Fruit fly (Drosophila melanogaster) whole organism, wandering third instar larva: ENCODE measurements around the gene Arts.

Experiments used
- Abd-B ChIP-seq: fragments of >200 bp; optimal IDR thresholded peaks from 2 replicates; lab custom pipeline; 2017; ENCODE audit warnings: missing biosample characterization, missing genetic modification characterization
- CG32264 ChIP-seq: fragments of 200-800 bp; sonication (Bioruptor generic); optimal IDR thresholded peaks from 2 replicates; lab custom pipeline; 2016; ENCODE audit warnings: missing biosample characterization, missing genetic modification characterization
- CG9705 ChIP-seq: fragments of 200-800 bp; sonication (Bioruptor generic); optimal IDR thresholded peaks from 2 replicates; lab custom pipeline; 2018; ENCODE audit warnings: missing biosample characterization, mild to moderate bottlenecking, missing genetic modification characterization
- CrebA ChIP-seq: fragments of 200-800 bp; sonication (Bioruptor generic); optimal IDR thresholded peaks from 2 replicates; lab custom pipeline; 2016; ENCODE audit warnings: missing biosample characterization, mild to moderate bottlenecking, missing genetic modification characterization, borderline replicate concordance
- Dfd ChIP-seq: fragments of >200 bp; optimal IDR thresholded peaks from 2 replicates; lab custom pipeline; 2017; ENCODE audit warnings: missing biosample characterization, missing genetic modification characterization
- Dif ChIP-seq: fragments of 200-275, 200-300 bp; sonication (Bioruptor generic); optimal IDR thresholded peaks from 2 replicates; lab custom pipeline; 2018; ENCODE audit warnings: missing biosample characterization, missing genetic modification characterization; ENCODE audit not compliant: partially characterized antibody
- GATAd ChIP-seq: sonication (Bioruptor generic); optimal IDR thresholded peaks from 2 replicates; lab custom pipeline; 2016; ENCODE audit warnings: missing biosample characterization, missing genetic modification characterization
- HLH106 ChIP-seq: fragments of 200-800 bp; optimal IDR thresholded peaks from 3 replicates; lab custom pipeline; 2019; ENCODE audit warnings: missing biosample characterization, mild to moderate bottlenecking, missing genetic modification characterization, moderate library complexity
- Hnf4 ChIP-seq: fragments of 200-800 bp; sonication (Bioruptor generic); optimal IDR thresholded peaks from 2 replicates; lab custom pipeline; 2016; ENCODE audit warnings: missing biosample characterization, mild to moderate bottlenecking, missing genetic modification characterization
- Hr78 ChIP-seq: fragments of >200 bp; optimal IDR thresholded peaks from 2 replicates; lab custom pipeline; 2017; ENCODE audit warnings: missing biosample characterization, missing genetic modification characterization
- Hr83 ChIP-seq: fragments of 200-300 bp; sonication (Bioruptor generic); optimal IDR thresholded peaks from 2 replicates; lab custom pipeline; 2016; ENCODE audit warnings: missing biosample characterization, mild to moderate bottlenecking, missing genetic modification characterization, moderate library complexity; ENCODE audit not compliant: poor library complexity, severe bottlenecking
- Jra ChIP-seq: sonication (Bioruptor generic); optimal IDR thresholded peaks from 2 replicates; lab custom pipeline; 2016; ENCODE audit warnings: missing biosample characterization, missing genetic modification characterization
- Mio ChIP-seq: sonication (Bioruptor generic); optimal IDR thresholded peaks from 2 replicates; lab custom pipeline; 2016; ENCODE audit warnings: missing biosample characterization, missing genetic modification characterization
- Myc ChIP-seq: fragments of >200 bp; optimal IDR thresholded peaks from 2 replicates; lab custom pipeline; 2017
- N ChIP-seq: fragments of >200 bp; optimal IDR thresholded peaks from 2 replicates; lab custom pipeline; 2018; ENCODE audit warnings: missing biosample characterization, missing external identifiers, missing genetic modification characterization
- OdsH ChIP-seq: fragments of 200-800 bp; sonication (Bioruptor generic); optimal IDR thresholded peaks from 2 replicates; lab custom pipeline; 2016; ENCODE audit warnings: missing biosample characterization, mild to moderate bottlenecking, missing genetic modification characterization
- Rel ChIP-seq, 2 experiments: fragments of 200-800 bp; sonication (Bioruptor generic) in 1 of 2; optimal IDR thresholded peaks; 2 replicates in 1 of 2; 3 replicates in 1 of 2; lab custom pipeline; 2016 to 2019; ENCODE audit warnings: mild to moderate bottlenecking in 2 of 2, missing biosample characterization in 2 of 2, missing genetic modification characterization in 2 of 2, moderate library complexity in 1 of 2
- Sp1 ChIP-seq: fragments of 200-800 bp; sonication (Bioruptor generic); optimal IDR thresholded peaks from 3 replicates; lab custom pipeline; 2019; ENCODE audit warnings: missing biosample characterization, mild to moderate bottlenecking, missing genetic modification characterization, moderate library complexity
- Vsx2 ChIP-seq: fragments of 200-300, 225-300 bp; sonication (Bioruptor generic); optimal IDR thresholded peaks from 2 replicates; lab custom pipeline; 2018; ENCODE audit warnings: missing biosample characterization, missing genetic modification characterization; ENCODE audit not compliant: partially characterized antibody
- br ChIP-seq: fragments of 200-800 bp; sonication (Bioruptor generic); optimal IDR thresholded peaks from 2 replicates; lab custom pipeline; 2016; ENCODE audit warnings: missing biosample characterization, missing genetic modification characterization
- brk ChIP-seq: fragments of 200-800 bp; sonication (Bioruptor generic); optimal IDR thresholded peaks from 2 replicates; lab custom pipeline; 2016; ENCODE audit warnings: missing biosample characterization, mild to moderate bottlenecking, missing genetic modification characterization
- dl ChIP-seq, 2 experiments: fragments of 175-275, 200-275 bp in 1 of 2; fragments of 200-275 bp in 1 of 2; sonication (Bioruptor generic); optimal IDR thresholded peaks; lab custom pipeline; 2018; ENCODE audit warnings: mild to moderate bottlenecking in 2 of 2, missing biosample characterization in 2 of 2, missing genetic modification characterization in 2 of 2, moderate library complexity in 2 of 2; ENCODE audit not compliant: partially characterized antibody in 2 of 2, insufficient read depth in 1 of 2
- dmrt93B ChIP-seq: fragments of 200-800 bp; sonication (Bioruptor generic); optimal IDR thresholded peaks from 2 replicates; lab custom pipeline; 2018; ENCODE audit warnings: missing biosample characterization, mild to moderate bottlenecking, missing genetic modification characterization
- dsf ChIP-seq: sonication (Bioruptor generic); optimal IDR thresholded peaks from 2 replicates; lab custom pipeline; 2016; ENCODE audit warnings: missing biosample characterization, missing genetic modification characterization, borderline replicate concordance
- ey ChIP-seq: fragments of 200-800 bp; sonication (Bioruptor generic); optimal IDR thresholded peaks from 2 replicates; lab custom pipeline; 2016; ENCODE audit warnings: missing biosample characterization, missing genetic modification characterization
- foxo ChIP-seq, 2 experiments: fragments of 200-800 bp; sonication (Bioruptor generic); optimal IDR thresholded peaks; 2 replicates in 1 of 2; 3 replicates in 1 of 2; lab custom pipeline; 2016 to 2017; ENCODE audit warnings: missing biosample characterization in 2 of 2, missing genetic modification characterization in 2 of 2
- fru ChIP-seq: fragments of 200-800 bp; sonication (Bioruptor generic); optimal IDR thresholded peaks from 3 replicates; lab custom pipeline; 2016; ENCODE audit warnings: missing biosample characterization, mild to moderate bottlenecking, missing genetic modification characterization
- h ChIP-seq: fragments of 200-800 bp; sonication (Bioruptor generic); optimal IDR thresholded peaks from 3 replicates; lab custom pipeline; 2016; ENCODE audit warnings: missing biosample characterization, mild to moderate bottlenecking, missing genetic modification characterization
- jim ChIP-seq: fragments of 175-275, 200-325 bp; sonication (Bioruptor generic); optimal IDR thresholded peaks from 2 replicates; lab custom pipeline; 2016; ENCODE audit warnings: missing biosample characterization, mild to moderate bottlenecking, missing genetic modification characterization
- lola ChIP-seq: fragments of >200 bp; optimal IDR thresholded peaks from 2 replicates; lab custom pipeline; 2017; ENCODE audit warnings: missing biosample characterization, missing genetic modification characterization
- pan ChIP-seq: fragments of >200 bp; optimal IDR thresholded peaks from 2 replicates; lab custom pipeline; 2017
- psq ChIP-seq: fragments of 200-800 bp; sonication (Bioruptor generic); optimal IDR thresholded peaks from 3 replicates; lab custom pipeline; 2017; ENCODE audit warnings: missing biosample characterization, mild to moderate bottlenecking, missing genetic modification characterization, moderate library complexity
- rgr ChIP-seq: fragments of 200-800 bp; sonication (Bioruptor generic); optimal IDR thresholded peaks from 3 replicates; lab custom pipeline; 2016; ENCODE audit warnings: missing biosample characterization, mild to moderate bottlenecking, missing genetic modification characterization
- sage ChIP-seq: fragments of 200-800 bp; sonication (Bioruptor generic); optimal IDR thresholded peaks from 2 replicates; lab custom pipeline; 2016; ENCODE audit warnings: missing biosample characterization, mild to moderate bottlenecking, missing genetic modification characterization
- sv ChIP-seq: fragments of 200-800 bp; sonication (Bioruptor generic); optimal IDR thresholded peaks from 3 replicates; lab custom pipeline; 2016; ENCODE audit warnings: missing biosample characterization, missing genetic modification characterization
- tai ChIP-seq: sonication (Bioruptor generic); optimal IDR thresholded peaks from 2 replicates; lab custom pipeline; 2016; ENCODE audit warnings: missing biosample characterization, missing genetic modification characterization
- usp ChIP-seq: fragments of >200 bp; optimal IDR thresholded peaks from 2 replicates; lab custom pipeline; 2017; ENCODE audit warnings: missing biosample characterization, missing genetic modification characterization
- woc ChIP-seq: sonication (Bioruptor generic); optimal IDR thresholded peaks from 2 replicates; lab custom pipeline; 2016; ENCODE audit warnings: missing biosample characterization, mild to moderate bottlenecking, missing genetic modification characterization

Arts gene

dm6 chr3L:16610201-16610600 is 7.5 kb downstream of the Arts start, which contains the start of gene Prosbeta6:
Gene Prosbeta6, minus strand, starts transcription at chr3L:16610418.
- TF ChIP-seq brk (GFP tag; lab: Kevin White, UChicago), result peak; percentile 25
- TF ChIP-seq dmrt93B (GFP tag; lab: Kevin White, UChicago), result no peak
- TF ChIP-seq OdsH (GFP tag; lab: Kevin White, UChicago), result no peak

dm6 chr3L:16612152-16612551 is 9.5 kb downstream of the Arts start, which contains the start of gene CG4101:
Gene CG4101, plus strand, starts transcription at chr3L:16612486.
- TF ChIP-seq CrebA (GFP tag; lab: Kevin White, UChicago) (no peak), fru (GFP tag; lab: Kevin White, UChicago) (peak; percentile 84), jim (GFP tag; lab: Kevin White, UChicago) (no peak), CG32264 (GFP tag; lab: Kevin White, UChicago) (peak; percentile 62), N (GFP tag; lab: Kevin White, UChicago) (no peak), Vsx2 (GFP tag; lab: Kevin White, UChicago) (no peak), HLH106 (peak; percentile 85), h (GFP tag; lab: Kevin White, UChicago) (peak; percentile 90), ey (GFP tag; lab: Kevin White, UChicago) (peak; percentile 85), Jra (GFP tag; lab: Kevin White, UChicago) (peak; percentile 89), psq (GFP tag; lab: Kevin White, UChicago) (peak; percentile 74), lola (GFP tag; lab: Kevin White, UChicago) (no peak), brk (GFP tag; lab: Kevin White, UChicago) (peak; percentile 90), Dif (no peak), GATAd (GFP tag; lab: Kevin White, UChicago) (peak; percentile 77), Rel (GFP tag; optimal IDR thresholded peaks at IDR 0.05; lab: Kevin White, UChicago) (no peak), Rel (tag; optimal IDR thresholded peaks at IDR 0.05; lab: Kevin White, UChicago) (peak; percentile 61), dmrt93B (GFP tag; lab: Kevin White, UChicago) (peak; percentile 54), woc (GFP tag; lab: Kevin White, UChicago) (peak; percentile 79), Dfd (GFP tag; lab: Kevin White, UChicago) (no peak), pan (lab: Kevin White, UChicago) (no peak), rgr (GFP tag; lab: Kevin White, UChicago) (peak; percentile 87), Hr78 (GFP tag; lab: Kevin White, UChicago) (no peak), foxo (GFP tag; optimal IDR thresholded peaks at IDR 0.05; lab: Kevin White, UChicago) (peak; percentile 51 to 88), CG9705 (GFP tag; lab: Kevin White, UChicago) (peak; percentile 75), dsf (peak; percentile 77), dl (GFP tag; optimal IDR thresholded peaks at IDR 0.05; lab: Kevin White, UChicago; ENCODE audit: insufficient read depth in 1 of 2, partially characterized antibody in 2 of 2) (no peak), Mio (GFP tag; lab: Kevin White, UChicago) (peak; percentile 6), Abd-B (no peak), Myc (lab: Kevin White, UChicago) (peak; percentile 13), Hr83 (GFP tag; lab: Kevin White, UChicago) (peak; percentile 21), Sp1 (GFP tag; lab: Kevin White, UChicago) (peak; percentile 83), Hnf4 (peak; percentile 92), OdsH (GFP tag; lab: Kevin White, UChicago) (peak; percentile 77), sage (peak; percentile 62), tai (GFP tag; lab: Kevin White, UChicago) (no peak), br (GFP tag; lab: Kevin White, UChicago) (peak; percentile 80), usp (GFP tag; lab: Kevin White, UChicago) (no peak), sv (peak; percentile 82)
- TF ChIP-seq, all 38 proteins: peak for 25

- peak; percentile 60 for TF ChIP-seq Hr83 (GFP tag; lab: Kevin White, UChicago)
- TF ChIP-seq Jra (GFP tag; lab: Kevin White, UChicago), result peak; percentile 74
- TF ChIP-seq Rel (GFP tag; optimal IDR thresholded peaks at IDR 0.05; lab: Kevin White, UChicago), result peak; percentile 52
- TF ChIP-seq Rel (tag; optimal IDR thresholded peaks at IDR 0.05; lab: Kevin White, UChicago), result peak; percentile 76
- TF ChIP-seq sage, result peak; percentile 62
- TF ChIP-seq foxo (GFP tag; optimal IDR thresholded peaks at IDR 0.05; lab: Kevin White, UChicago), result peak in 1 of 2 experiments; percentile 47
- TF ChIP-seq fru (GFP tag; lab: Kevin White, UChicago), result peak; percentile 5
- no peak for TF ChIP-seq CG9705 (GFP tag; lab: Kevin White, UChicago)
- TF ChIP-seq psq (GFP tag; lab: Kevin White, UChicago), result peak; percentile 10
- TF ChIP-seq Myc (lab: Kevin White, UChicago), result no peak
- no peak for TF ChIP-seq GATAd (GFP tag; lab: Kevin White, UChicago)
- TF ChIP-seq h (GFP tag; lab: Kevin White, UChicago), result peak; percentile 48
- TF ChIP-seq br (GFP tag; lab: Kevin White, UChicago), result peak; percentile 15
- TF ChIP-seq HLH106, result peak; percentile 26
- TF ChIP-seq rgr (GFP tag; lab: Kevin White, UChicago), result peak; percentile 37
Measured at dm6 chr3L:16612972-16613371, 10.3 kb downstream of the Arts start.
